Fruit fly (Drosophila melanogaster) whole organism, pupa: ENCODE measurements around the gene RAF2.

ENCODE experiments used
- CG15710 ChIP-seq: fragments of 200-800 bp; sonication (Bioruptor generic); optimal IDR thresholded peaks from 2 replicates; lab custom pipeline; 2018; ENCODE audit warnings: missing biosample characterization, mild to moderate bottlenecking, missing genetic modification characterization, moderate library complexity
- CG4496 ChIP-seq: fragments of 200-800 bp; sonication (Bioruptor generic); IDR thresholded peaks from 3 replicates; pipeline ENCODE4 v1.3.6; 2022; ENCODE audit warnings: missing biosample characterization, missing genetic modification characterization
- D1 ChIP-seq: fragments of 200-800 bp; sonication (Bioruptor generic); optimal IDR thresholded peaks from 2 replicates; lab custom pipeline; 2018; ENCODE audit warnings: missing biosample characterization, mild to moderate bottlenecking, missing genetic modification characterization, moderate library complexity
- Pif1A ChIP-seq: fragments of 200-800 bp; sonication (Bioruptor generic); optimal IDR thresholded peaks from 3 replicates; lab custom pipeline; 2016; ENCODE audit warnings: missing biosample characterization, missing genetic modification characterization
- rn ChIP-seq: fragments of 200-800 bp; sonication (Bioruptor generic); IDR thresholded peaks from 2 replicates; pipeline ENCODE4 v1.3.6; 2022; ENCODE audit warnings: missing biosample characterization, missing genetic modification characterization

DNA sequence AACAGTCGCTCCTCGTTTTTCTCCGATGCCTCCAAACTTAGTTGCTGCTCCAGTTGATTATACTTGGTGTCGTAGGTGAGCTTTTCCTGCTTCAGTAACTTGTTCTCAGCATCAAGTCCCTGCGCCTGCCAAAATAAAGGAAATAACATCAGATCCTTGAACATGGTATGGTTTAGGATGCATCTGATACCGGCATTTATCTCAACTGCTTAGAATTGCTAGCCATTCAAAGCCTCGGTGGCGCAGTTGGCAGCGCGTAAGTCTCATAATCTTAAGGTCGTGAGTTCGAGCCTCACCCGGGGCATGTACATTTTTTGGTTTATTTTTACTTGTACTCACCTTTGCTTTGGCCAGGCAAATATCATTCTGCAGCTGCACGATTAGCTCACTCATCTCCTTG, 36.4 kb upstream of the RAF2 start:
- TF ChIP-seq Pif1A (GFP tag; lab: Kevin White, UChicago) (no peak), CG15710 (tag; lab: Kevin White, UChicago) (no peak), rn (no peak), D1 (tag; lab: Kevin White, UChicago) (no peak), CG4496 (no peak)
